Worm (Caenorhabditis elegans): ENCODE data around the gene ssq-2.
"Not testable (repeated sequence)": the region's sequence is repeated elsewhere in the genome, so short reads cannot be mapped to it uniquely, and the experiment has no call there.

DNA sequence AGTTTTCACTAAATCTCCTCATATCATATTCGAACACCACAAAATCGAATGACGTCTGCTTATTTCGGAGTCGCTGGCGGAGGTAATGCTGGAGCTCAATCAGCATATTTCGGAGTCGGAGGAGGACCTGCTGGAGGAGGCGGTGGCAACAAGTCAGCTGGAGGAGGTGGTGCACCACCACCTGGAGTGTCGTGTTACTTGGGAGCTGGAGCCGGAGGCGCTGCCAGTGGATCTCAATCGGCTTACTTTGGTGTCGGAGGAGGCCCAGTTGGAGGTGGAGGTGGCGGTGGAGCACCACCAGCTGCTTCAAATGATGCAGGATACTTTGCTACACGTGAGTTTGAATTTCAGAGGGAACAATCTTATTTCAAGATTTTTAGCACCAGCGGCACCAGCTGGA lies 20.5 kb downstream of the ssq-2 start, which contains the start of gene ssq-4:
- not testable (repeated sequence) for TF ChIP-seq nhr-77 (tag; optimal IDR thresholded peaks at IDR 0.05); nhr-129 (tag; optimal IDR thresholded peaks at IDR 0.05); unc-55 (GFP tag; optimal IDR thresholded peaks at IDR 0.05); snpc-4 (tag; optimal IDR thresholded peaks at IDR 0.05)

All from whole organism, L2 larva.